Fruit fly (Drosophila melanogaster) whole organism, prepupa: ENCODE results near the gene ChT.

ENCODE experiments used
- Blimp-1 ChIP-seq: fragments of 200-800 bp; sonication (Bioruptor generic); optimal IDR thresholded peaks from 3 replicates; lab custom pipeline; 2017; ENCODE audit warnings: missing biosample characterization, missing genetic modification characterization, mild to moderate bottlenecking, moderate library complexity, missing genetic modification reagents
- CG10631 ChIP-seq: fragments of 200-800 bp; sonication (Bioruptor generic); optimal IDR thresholded peaks from 2 replicates; lab custom pipeline; 2016; ENCODE audit warnings: missing biosample characterization, missing genetic modification characterization
- CG10669 ChIP-seq: fragments of 200-800 bp; sonication (Bioruptor generic); optimal IDR thresholded peaks from 3 replicates; lab custom pipeline; 2018; ENCODE audit warnings: missing biosample characterization, mild to moderate bottlenecking, missing genetic modification characterization, moderate library complexity
- CG11294 ChIP-seq: fragments of 200-800 bp; sonication (Bioruptor generic); IDR thresholded peaks from 2 replicates; pipeline ENCODE4 v1.3.6; 2022; ENCODE audit warnings: missing biosample characterization, missing genetic modification characterization
- CG11762 ChIP-seq: fragments of 200-800 bp; sonication (Bioruptor generic); optimal IDR thresholded peaks from 3 replicates; lab custom pipeline; 2016; ENCODE audit warnings: missing biosample characterization, missing genetic modification characterization; ENCODE audit not compliant: insufficient read depth
- CG11902 ChIP-seq: fragments of 200-800 bp; sonication (Bioruptor generic); optimal IDR thresholded peaks from 3 replicates; lab custom pipeline; 2016; ENCODE audit warnings: missing biosample characterization, missing genetic modification characterization
- CG15336 ChIP-seq: fragments of 200-800 bp; sonication (Bioruptor generic); IDR thresholded peaks from 2 replicates; pipeline ENCODE4 v1.3.6; 2022; ENCODE audit warnings: missing biosample characterization, missing genetic modification characterization
- CG1621 ChIP-seq: fragments of 200-800 bp; sonication (Bioruptor generic); optimal IDR thresholded peaks from 3 replicates; lab custom pipeline; 2018; ENCODE audit warnings: missing biosample characterization, mild to moderate bottlenecking, missing genetic modification characterization
- CG31627 ChIP-seq: fragments of 200-800 bp; sonication (Bioruptor generic); optimal IDR thresholded peaks from 3 replicates; lab custom pipeline; 2016; ENCODE audit warnings: missing biosample characterization, missing genetic modification characterization
- CG34406 ChIP-seq: fragments of 200-800 bp; sonication (Bioruptor generic); optimal IDR thresholded peaks from 3 replicates; lab custom pipeline; 2016; ENCODE audit warnings: missing biosample characterization, missing genetic modification characterization
- CG3919 ChIP-seq: fragments of 200-800 bp; sonication (Bioruptor generic); optimal IDR thresholded peaks from 3 replicates; lab custom pipeline; 2016; ENCODE audit warnings: missing biosample characterization, missing genetic modification characterization
- CG4318 ChIP-seq: fragments of 200-800 bp; sonication (Bioruptor generic); optimal IDR thresholded peaks from 3 replicates; lab custom pipeline; 2017; ENCODE audit warnings: missing biosample characterization, mild to moderate bottlenecking, missing genetic modification characterization
- CG6276 ChIP-seq: fragments of 200-800 bp; sonication (Bioruptor generic); optimal IDR thresholded peaks from 2 replicates; lab custom pipeline; 2017; ENCODE audit warnings: missing biosample characterization, mild to moderate bottlenecking, missing genetic modification characterization
- CG6792 ChIP-seq: fragments of 200-800 bp; sonication (Bioruptor generic); optimal IDR thresholded peaks from 3 replicates; lab custom pipeline; 2016; ENCODE audit warnings: missing biosample characterization, missing genetic modification characterization
- CG6808 ChIP-seq: fragments of 200-800 bp; sonication (Bioruptor generic); optimal IDR thresholded peaks from 3 replicates; lab custom pipeline; 2017; ENCODE audit warnings: missing biosample characterization, missing genetic modification characterization, mild to moderate bottlenecking, moderate library complexity, missing genetic modification reagents
- CG6854 ChIP-seq: fragments of 200-800 bp; sonication (Bioruptor generic); optimal IDR thresholded peaks from 2 replicates; lab custom pipeline; 2017; ENCODE audit warnings: missing biosample characterization, mild to moderate bottlenecking, missing genetic modification characterization
- CG7368 ChIP-seq: fragments of 200-800 bp; sonication (Bioruptor generic); optimal IDR thresholded peaks from 3 replicates; lab custom pipeline; 2016; ENCODE audit warnings: missing biosample characterization, missing genetic modification characterization
- CG8119 ChIP-seq: fragments of 200-800 bp; sonication (Bioruptor generic); IDR thresholded peaks from 3 replicates; pipeline ENCODE4 v1.3.6; 2022; ENCODE audit warnings: missing biosample characterization, missing genetic modification characterization
- CG8319 ChIP-seq: fragments of 200-800 bp; sonication (Bioruptor generic); optimal IDR thresholded peaks from 3 replicates; lab custom pipeline; 2016; ENCODE audit warnings: missing biosample characterization, missing genetic modification characterization
- CG8632 ChIP-seq: fragments of 200-800 bp; sonication (Bioruptor generic); optimal IDR thresholded peaks from 3 replicates; lab custom pipeline; 2016; ENCODE audit warnings: missing biosample characterization, missing genetic modification characterization
- CG9139 ChIP-seq: fragments of 200-800 bp; sonication (Bioruptor generic); optimal IDR thresholded peaks from 3 replicates; lab custom pipeline; 2017; ENCODE audit warnings: missing biosample characterization, mild to moderate bottlenecking, missing genetic modification characterization
- Eip75B ChIP-seq: fragments of 200-800 bp; sonication (Bioruptor generic); optimal IDR thresholded peaks from 3 replicates; lab custom pipeline; 2016; ENCODE audit warnings: missing biosample characterization, missing genetic modification characterization
- Eip78C ChIP-seq: fragments of 200-800 bp; sonication (Bioruptor generic); peaks from one replicate; lab custom pipeline; 2016; ENCODE audit warnings: missing biosample characterization, missing genetic modification characterization
- Eip93F ChIP-seq: fragments of 200-800 bp; sonication (Bioruptor generic); optimal IDR thresholded peaks from 2 replicates; lab custom pipeline; 2016; ENCODE audit warnings: missing biosample characterization, mild to moderate bottlenecking, missing genetic modification characterization
- Hr39 ChIP-seq: fragments of 200-800 bp; sonication (Bioruptor generic); optimal IDR thresholded peaks from 2 replicates; lab custom pipeline; 2016; ENCODE audit warnings: missing biosample characterization, missing genetic modification characterization
- Hr4 ChIP-seq: fragments of 200-800 bp; sonication (Bioruptor generic); optimal IDR thresholded peaks from 3 replicates; lab custom pipeline; 2016; ENCODE audit warnings: missing biosample characterization, missing genetic modification characterization
- Lpt ChIP-seq: fragments of 200-800 bp; sonication (Bioruptor generic); optimal IDR thresholded peaks from 3 replicates; lab custom pipeline; 2016; ENCODE audit warnings: missing biosample characterization, missing genetic modification characterization
- Met ChIP-seq: fragments of 200-800 bp; sonication (Bioruptor generic); optimal IDR thresholded peaks from 3 replicates; lab custom pipeline; 2016; ENCODE audit warnings: missing biosample characterization, missing genetic modification characterization
- OdsH ChIP-seq: fragments of 200-800 bp; sonication (Bioruptor generic); optimal IDR thresholded peaks from 3 replicates; lab custom pipeline; 2016; ENCODE audit warnings: missing biosample characterization, missing genetic modification characterization
- Smox ChIP-seq: fragments of 200-800 bp; sonication (Bioruptor generic); optimal IDR thresholded peaks from 3 replicates; lab custom pipeline; 2016; ENCODE audit warnings: missing biosample characterization, missing genetic modification characterization
- Sox14 ChIP-seq: fragments of 200-800 bp; sonication (Bioruptor generic); optimal IDR thresholded peaks from 3 replicates; lab custom pipeline; 2016; ENCODE audit warnings: missing biosample characterization, missing genetic modification characterization
- achi ChIP-seq: fragments of 200-800 bp; sonication (Bioruptor generic); optimal IDR thresholded peaks from 3 replicates; lab custom pipeline; 2016; ENCODE audit warnings: missing biosample characterization, missing genetic modification characterization
- acj6 ChIP-seq: fragments of 200-800 bp; sonication (Bioruptor generic); optimal IDR thresholded peaks from 3 replicates; lab custom pipeline; 2016; ENCODE audit warnings: missing biosample characterization, missing genetic modification characterization
- cyc ChIP-seq: fragments of 200-800 bp; sonication (Bioruptor generic); optimal IDR thresholded peaks from 3 replicates; lab custom pipeline; 2016; ENCODE audit warnings: missing biosample characterization, missing genetic modification characterization
- dac ChIP-seq: fragments of 200-800 bp; sonication (Bioruptor generic); optimal IDR thresholded peaks from 2 replicates; lab custom pipeline; 2017; ENCODE audit warnings: missing biosample characterization, mild to moderate bottlenecking, missing genetic modification characterization
- dsx ChIP-seq: fragments of 200-800 bp; optimal IDR thresholded peaks from 3 replicates; lab custom pipeline; 2019; ENCODE audit warnings: missing biosample characterization, mild to moderate bottlenecking, missing genetic modification characterization, moderate library complexity; ENCODE audit not compliant: poor library complexity, severe bottlenecking
- esn ChIP-seq: fragments of 200-800 bp; sonication (Bioruptor generic); optimal IDR thresholded peaks from 2 replicates; lab custom pipeline; 2016; ENCODE audit warnings: missing biosample characterization, mild to moderate bottlenecking, missing genetic modification characterization, moderate library complexity
- fd59A ChIP-seq: fragments of 200-800 bp; sonication (Bioruptor generic); optimal IDR thresholded peaks from 2 replicates; lab custom pipeline; 2017; ENCODE audit warnings: missing biosample characterization, mild to moderate bottlenecking, missing genetic modification characterization, missing genetic modification reagents
- fd85E ChIP-seq: fragments of 200-800 bp; sonication (Bioruptor generic); optimal IDR thresholded peaks from 3 replicates; lab custom pipeline; 2016; ENCODE audit warnings: missing biosample characterization, missing genetic modification characterization
- fkh ChIP-seq: fragments of 200-800 bp; sonication (Bioruptor generic); optimal IDR thresholded peaks from 3 replicates; lab custom pipeline; 2017; ENCODE audit warnings: missing biosample characterization, mild to moderate bottlenecking, missing genetic modification characterization, moderate library complexity
- lz ChIP-seq: fragments of 200-800 bp; sonication (Bioruptor generic); optimal IDR thresholded peaks from 3 replicates; lab custom pipeline; 2016; ENCODE audit warnings: missing biosample characterization, missing genetic modification characterization
- net ChIP-seq: fragments of 200-800 bp; sonication (Bioruptor generic); optimal IDR thresholded peaks from 3 replicates; lab custom pipeline; 2016; ENCODE audit warnings: missing biosample characterization, missing genetic modification characterization
- pdm3 ChIP-seq: fragments of 200-800 bp; sonication (Bioruptor generic); optimal IDR thresholded peaks from 3 replicates; lab custom pipeline; 2016; ENCODE audit warnings: missing biosample characterization, missing genetic modification characterization
- spab ChIP-seq: fragments of 200-800 bp; sonication (Bioruptor generic); optimal IDR thresholded peaks from 2 replicates; lab custom pipeline; 2017; ENCODE audit warnings: missing biosample characterization, mild to moderate bottlenecking, missing genetic modification characterization, missing genetic modification reagents
- ss ChIP-seq, 2 experiments: fragments of 200-800 bp; sonication (Bioruptor generic); optimal IDR thresholded peaks; 2 replicates in 1 of 2; 3 replicates in 1 of 2; lab custom pipeline; 2017 to 2018; ENCODE audit warnings: mild to moderate bottlenecking in 2 of 2, missing biosample characterization in 2 of 2, missing genetic modification characterization in 2 of 2, moderate library complexity in 1 of 2
- topi ChIP-seq: fragments of 200-800 bp; sonication (Bioruptor generic); optimal IDR thresholded peaks from 3 replicates; lab custom pipeline; 2016; ENCODE audit warnings: missing biosample characterization, missing genetic modification characterization
- vri ChIP-seq: fragments of 200-800 bp; sonication (Bioruptor generic); optimal IDR thresholded peaks from 3 replicates; lab custom pipeline; 2016; ENCODE audit warnings: missing biosample characterization, mild to moderate bottlenecking, missing genetic modification characterization

The ChT gene

DNA sequence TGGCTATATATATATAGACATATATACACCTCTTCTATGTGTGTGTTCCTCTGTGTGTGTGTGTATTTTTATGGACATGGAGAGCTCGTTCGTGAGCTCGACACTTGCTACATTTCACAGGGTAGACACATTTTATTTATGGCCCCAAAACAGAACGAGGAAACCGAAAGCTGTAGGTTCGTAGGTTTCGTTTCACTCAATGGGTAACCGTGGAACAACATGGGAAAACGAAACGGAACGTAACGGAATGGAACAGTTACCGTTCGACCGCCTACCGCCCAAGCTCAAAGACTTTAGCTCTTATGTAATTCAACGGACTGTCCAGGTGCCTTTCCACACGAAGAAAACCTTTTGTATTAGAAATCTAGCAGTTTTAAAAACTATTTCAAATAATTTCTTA lies 25.9 kb downstream of the ChT start:
- TF ChIP-seq Blimp-1 (no peak), CG8119 (GFP tag; lab: Robert Waterston, UW) (no peak), fd85E (GFP tag; lab: Kevin White, UChicago) (no peak), CG34406 (GFP tag; lab: Kevin White, UChicago) (no peak), acj6 (GFP tag; lab: Kevin White, UChicago) (no peak), CG10669 (GFP tag; lab: Kevin White, UChicago) (no peak), CG8319 (GFP tag; lab: Kevin White, UChicago) (no peak)

- TF ChIP-seq CG11762 (GFP tag; lab: Kevin White, UChicago) (no peak), fd85E (GFP tag; lab: Kevin White, UChicago) (no peak), Blimp-1 (no peak), pdm3 (GFP tag; lab: Kevin White, UChicago) (no peak), Smox (GFP tag; lab: Kevin White, UChicago) (no peak), CG31627 (no peak), CG3919 (GFP tag; lab: Kevin White, UChicago) (no peak), lz (no peak), Lpt (GFP tag; lab: Kevin White, UChicago) (no peak), CG4318 (GFP tag; lab: Kevin White, UChicago) (no peak), CG6808 (GFP tag; lab: Kevin White, UChicago) (no peak), CG6792 (no peak), Hr39 (no peak)
- TF ChIP-seq, all 60 proteins: peak for 0
These were observed 27.1 kb downstream of the ChT start for dm6 chr3R:18707492-18707891.

- TF ChIP-seq CG1621 (tag; lab: Kevin White, UChicago) (peak; percentile 55), CG10669 (GFP tag; lab: Kevin White, UChicago) (peak; percentile 69), CG15336 (GFP tag; lab: Robert Waterston, UW) (no peak), achi (GFP tag; lab: Kevin White, UChicago) (peak; percentile 59), CG10631 (GFP tag; lab: Kevin White, UChicago) (peak; percentile 63), lz (peak; percentile 65), CG6276 (GFP tag; lab: Kevin White, UChicago) (peak; percentile 13), vri (GFP tag; lab: Kevin White, UChicago) (peak; percentile 63), CG6792 (peak; percentile 68), fkh (GFP tag; lab: Kevin White, UChicago) (peak; percentile 6), esn (no peak), dsx (GFP tag; lab: Kevin White, UChicago) (peak; percentile 70), fd59A (GFP tag; lab: Kevin White, UChicago) (peak; percentile 62), dac (GFP tag; lab: Kevin White, UChicago) (no peak), Sox14 (GFP tag; lab: Kevin White, UChicago) (peak; percentile 67), Eip93F (GFP tag; lab: Kevin White, UChicago) (no peak), Eip78C (peak; percentile 91), CG11902 (GFP tag; lab: Kevin White, UChicago) (peak; percentile 39), Hr4 (GFP tag; lab: Kevin White, UChicago) (peak; percentile 29), spab (peak; percentile 70), CG11294 (GFP tag; lab: Robert Waterston, UW) (no peak; the same call in 1 of the 2 replicates), CG7368 (GFP tag; lab: Kevin White, UChicago) (peak; percentile 19), cyc (peak; percentile 62), ss (GFP tag; optimal IDR thresholded peaks at IDR 0.05; lab: Kevin White, UChicago) (peak; percentile 45 to 74), pdm3 (GFP tag; lab: Kevin White, UChicago) (peak; percentile 64), Lpt (GFP tag; lab: Kevin White, UChicago) (no peak), CG6854 (GFP tag; lab: Kevin White, UChicago) (no peak), net (GFP tag; lab: Kevin White, UChicago) (peak; percentile 37), Eip75B (GFP tag; lab: Kevin White, UChicago) (peak; percentile 74), topi (GFP tag; lab: Kevin White, UChicago) (peak; percentile 69), OdsH (GFP tag; lab: Kevin White, UChicago) (peak; percentile 57), Met (GFP tag; lab: Kevin White, UChicago) (peak; percentile 76), CG9139 (peak; percentile 30), CG8632 (GFP tag; lab: Kevin White, UChicago) (peak; percentile 52)
These were observed 39.5 kb downstream of the ChT start for dm6 chr3R:18719767-18720341.
